Fruit fly (Drosophila melanogaster): ENCODE results near the gene CG2182.
A peak's percentile ranks its signal among the peaks of the same experiment; 100 is the strongest.

The CG2182 gene

dm6 chr3R:5613114-5613443 lies 46.6 kb downstream of the CG2182 start, which contains the start of gene Atu (continued):
- TF ChIP-seq salr (GFP tag; optimal IDR thresholded peaks at IDR 0.05) = no peak
- TF ChIP-seq CG34406 (GFP tag; optimal IDR thresholded peaks at IDR 0.05) = no peak
- TF ChIP-seq esn (GFP tag; optimal IDR thresholded peaks at IDR 0.05) = peak; percentile 46
- peak; percentile 65 for TF ChIP-seq svp (GFP tag)
- TF ChIP-seq Ets21C (GFP tag; optimal IDR thresholded peaks at IDR 0.05) = no peak
- no peak for TF ChIP-seq CG6276 (GFP tag; optimal IDR thresholded peaks at IDR 0.05)
- TF ChIP-seq Met (GFP tag; optimal IDR thresholded peaks at IDR 0.05) = peak; percentile 17
- no peak for TF ChIP-seq CG6808 (GFP tag; optimal IDR thresholded peaks at IDR 0.05)
- TF ChIP-seq net (GFP tag; optimal IDR thresholded peaks at IDR 0.05) = no peak
- peak; percentile 32 for TF ChIP-seq CG31627 (GFP tag; optimal IDR thresholded peaks at IDR 0.05)
- TF ChIP-seq Hr39 (GFP tag; optimal IDR thresholded peaks at IDR 0.05) = peak; percentile 23
- TF ChIP-seq Sox15 (GFP tag; optimal IDR thresholded peaks at IDR 0.05) = no peak
- no peak for TF ChIP-seq Gug (GFP tag; IDR thresholded peaks at IDR 0.05)
- TF ChIP-seq CG4318 (GFP tag; optimal IDR thresholded peaks at IDR 0.05) = no peak
- peak; percentile 29 for TF ChIP-seq lz (GFP tag; optimal IDR thresholded peaks at IDR 0.05)
- no peak for TF ChIP-seq CG15336 (GFP tag; IDR thresholded peaks at IDR 0.05)
- TF ChIP-seq CG11762 (GFP tag; optimal IDR thresholded peaks at IDR 0.05; ENCODE audit: insufficient read depth) = no peak
- TF ChIP-seq acj6 (GFP tag; optimal IDR thresholded peaks at IDR 0.05) = no peak
- TF ChIP-seq fkh (GFP tag; optimal IDR thresholded peaks at IDR 0.05) = peak; percentile 86
- no peak for TF ChIP-seq CG16779 (tag; optimal IDR thresholded peaks at IDR 0.05)

dm6 chr3R:5612372-5613113 lies 47.2 kb downstream of the CG2182 start, which contains the start of gene Rga:
Rga (minus strand) TSS chr3R:5613112.
- TF ChIP-seq Sox14 (GFP tag; optimal IDR thresholded peaks at IDR 0.05) (peak; percentile 67), CG6854 (GFP tag; optimal IDR thresholded peaks at IDR 0.05) (peak; percentile 22), svp (GFP tag) (peak; percentile 86), dsx (GFP tag; optimal IDR thresholded peaks at IDR 0.05; ENCODE audit: poor library complexity, severe bottlenecking) (no peak), CG3919 (GFP tag; optimal IDR thresholded peaks at IDR 0.05) (no peak), topi (GFP tag; optimal IDR thresholded peaks at IDR 0.05) (no peak), fd85E (GFP tag; optimal IDR thresholded peaks at IDR 0.05) (peak; percentile 28), CG9139 (GFP tag; optimal IDR thresholded peaks at IDR 0.05) (peak; percentile 54), Eip78C (GFP tag) (peak; percentile 48), eg (GFP tag; IDR thresholded peaks at IDR 0.05) (no peak), CG10631 (GFP tag; optimal IDR thresholded peaks at IDR 0.05) (no peak), CG10669 (GFP tag; optimal IDR thresholded peaks at IDR 0.05) (no peak), ss (GFP tag; optimal IDR thresholded peaks at IDR 0.05) (peak; percentile 33 to 38), CG4318 (GFP tag; optimal IDR thresholded peaks at IDR 0.05) (no peak), vri (GFP tag; optimal IDR thresholded peaks at IDR 0.05) (peak; percentile 31), Lpt (GFP tag; optimal IDR thresholded peaks at IDR 0.05) (no peak)

- TF ChIP-seq CG7368 (GFP tag; optimal IDR thresholded peaks at IDR 0.05) (no peak), topi (GFP tag; optimal IDR thresholded peaks at IDR 0.05) (peak; percentile 6)
These were observed 48.0 kb downstream of the CG2182 start for dm6 chr3R:5611733-5612132.

- TF ChIP-seq CG6163 (GFP tag; IDR thresholded peaks at IDR 0.05) = peak; percentile 75
- TF ChIP-seq CG32006 (GFP tag; optimal IDR thresholded peaks at IDR 0.05) = no peak
- TF ChIP-seq Sox102F (GFP tag; optimal IDR thresholded peaks at IDR 0.05) = no peak
- TF ChIP-seq vri (GFP tag; optimal IDR thresholded peaks at IDR 0.05) = no peak
- no peak for TF ChIP-seq net (GFP tag; optimal IDR thresholded peaks at IDR 0.05)
- peak; percentile 65 for TF ChIP-seq Eip78C (GFP tag)
- peak; percentile 14 for TF ChIP-seq Sox14 (GFP tag; optimal IDR thresholded peaks at IDR 0.05)
- TF ChIP-seq Eip75B (GFP tag; optimal IDR thresholded peaks at IDR 0.05) = peak; percentile 35
These were observed 48.5 kb downstream of the CG2182 start for dm6 chr3R:5611167-5611566.

Data from whole organism, prepupa.